Worm (Caenorhabditis elegans): ENCODE results near the gene Y26G10.6.
A peak's percentile ranks its signal among the peaks of the same experiment; 100 is the strongest.

The Y26G10.6 gene

ce11 chrV:17712349-17712748, 12.6 kb downstream of the Y26G10.6 start:
- TF ChIP-seq sma-9 (GFP tag; optimal IDR thresholded peaks at IDR 0.05) = no peak
- TF ChIP-seq sma-9 (tag; optimal IDR thresholded peaks at IDR 0.05) = no peak
- no peak for TF ChIP-seq blmp-1 (tag; optimal IDR thresholded peaks at IDR 0.05; ENCODE audit: insufficient read depth)
- TF ChIP-seq mbf-1 (tag; optimal IDR thresholded peaks at IDR 0.05) = no peak
- no peak for TF ChIP-seq ztf-1 (GFP tag; conservative IDR thresholded peaks at IDR 0.05)
- TF ChIP-seq ztf-4 (tag; optimal IDR thresholded peaks at IDR 0.05) = no peak
- no peak for TF ChIP-seq nhr-12 (tag; optimal IDR thresholded peaks at IDR 0.05)
- TF ChIP-seq lin-39 (tag; optimal IDR thresholded peaks at IDR 0.05) = no peak
- no peak for TF ChIP-seq mdl-1 (tag; optimal IDR thresholded peaks at IDR 0.05)
- no peak for TF ChIP-seq nhr-237 (tag; optimal IDR thresholded peaks at IDR 0.05)
- TF ChIP-seq egl-27 (tag; optimal IDR thresholded peaks at IDR 0.05) = no peak
- TF ChIP-seq nhr-11 (tag; optimal IDR thresholded peaks at IDR 0.05) = no peak
- no peak for TF ChIP-seq nhr-6 (tag; optimal IDR thresholded peaks at IDR 0.05)
- no peak for TF ChIP-seq fos-1 (tag; optimal IDR thresholded peaks at IDR 0.05)
- no peak for TF ChIP-seq nhr-129 (tag; optimal IDR thresholded peaks at IDR 0.05)
- no peak for TF ChIP-seq lsy-2 (tag; optimal IDR thresholded peaks at IDR 0.05)

- peak; percentile 51 for TF ChIP-seq gmeb-1 (tag; optimal IDR thresholded peaks at IDR 0.05)
- TF ChIP-seq fos-1 (tag; optimal IDR thresholded peaks at IDR 0.05) = peak; percentile 91
- TF ChIP-seq skn-1 (tag; optimal IDR thresholded peaks at IDR 0.05) = no peak
- no peak for TF ChIP-seq ztf-1 (GFP tag; conservative IDR thresholded peaks at IDR 0.05)
- peak; percentile 15 for TF ChIP-seq crh-2 (tag; optimal IDR thresholded peaks at IDR 0.05)
Observed at ce11 chrV:17714330-17714729, 14.6 kb downstream of the Y26G10.6 start, which contains the start of gene twk-33. twk-33 (minus strand) TSS chrV:17714377.

- TF ChIP-seq unc-55 (GFP tag; optimal IDR thresholded peaks at IDR 0.05) (no peak), nhr-6 (tag; optimal IDR thresholded peaks at IDR 0.05) (no peak), mdl-1 (tag; optimal IDR thresholded peaks at IDR 0.05) (no peak), sma-9 (GFP tag; optimal IDR thresholded peaks at IDR 0.05) (no peak), sma-9 (tag; optimal IDR thresholded peaks at IDR 0.05) (no peak), lin-13 (GFP tag; optimal IDR thresholded peaks at IDR 0.05) (no peak), dmd-4 (tag; optimal IDR thresholded peaks at IDR 0.05) (no peak), sem-4 (tag; optimal IDR thresholded peaks at IDR 0.05) (no peak), F13H6.1 (tag; optimal IDR thresholded peaks at IDR 0.05) (no peak), nhr-25 (tag; optimal IDR thresholded peaks at IDR 0.05) (no peak), unc-62 (GFP tag; optimal IDR thresholded peaks at IDR 0.05) (no peak), mbf-1 (tag; optimal IDR thresholded peaks at IDR 0.05) (no peak), alr-1 (tag; optimal IDR thresholded peaks at IDR 0.05) (no peak), nhr-23 (tag; optimal IDR thresholded peaks at IDR 0.05) (no peak), unc-39 (tag; optimal IDR thresholded peaks at IDR 0.05) (no peak), lin-39 (tag; optimal IDR thresholded peaks at IDR 0.05) (no peak), fos-1 (tag; optimal IDR thresholded peaks at IDR 0.05) (no peak), lsy-2 (tag; optimal IDR thresholded peaks at IDR 0.05) (no peak)
Observed at ce11 chrV:17718647-17719046, 18.9 kb downstream of the Y26G10.6 start, which contains the start of gene str-77. str-77 (plus strand) TSS chrV:17718947.

ce11 chrV:17721709-17722108, 21.9 kb downstream of the Y26G10.6 start:
- TF ChIP-seq nhr-129 (tag; optimal IDR thresholded peaks at IDR 0.05) = peak; percentile 28
- TF ChIP-seq gmeb-1 (tag; optimal IDR thresholded peaks at IDR 0.05) = peak; percentile 20
- peak; percentile 62 for TF ChIP-seq sma-9 (GFP tag; optimal IDR thresholded peaks at IDR 0.05)
- no peak for TF ChIP-seq sma-9 (tag; optimal IDR thresholded peaks at IDR 0.05)
- peak; percentile 75 for TF ChIP-seq fos-1 (tag; optimal IDR thresholded peaks at IDR 0.05)
- TF ChIP-seq sma-3 (GFP tag; optimal IDR thresholded peaks at IDR 0.05) = no peak

ce11 chrV:17722553-17722952, 22.8 kb downstream of the Y26G10.6 start:
- no peak for TF ChIP-seq unc-39 (tag; optimal IDR thresholded peaks at IDR 0.05)
- no peak for TF ChIP-seq zag-1 (tag; optimal IDR thresholded peaks at IDR 0.05)
- TF ChIP-seq lsy-2 (tag; optimal IDR thresholded peaks at IDR 0.05) = no peak
- no peak for TF ChIP-seq nhr-21 (tag; optimal IDR thresholded peaks at IDR 0.05)
- TF ChIP-seq nhr-23 (tag; optimal IDR thresholded peaks at IDR 0.05) = no peak
- TF ChIP-seq lin-13 (GFP tag; optimal IDR thresholded peaks at IDR 0.05) = no peak
- no peak for TF ChIP-seq crh-2 (tag; optimal IDR thresholded peaks at IDR 0.05)
- TF ChIP-seq mbf-1 (tag; optimal IDR thresholded peaks at IDR 0.05) = no peak
- no peak for TF ChIP-seq sem-4 (tag; optimal IDR thresholded peaks at IDR 0.05)
- TF ChIP-seq fos-1 (tag; optimal IDR thresholded peaks at IDR 0.05) = no peak
- TF ChIP-seq elt-3 (tag; optimal IDR thresholded peaks at IDR 0.05) = no peak
- no peak for TF ChIP-seq nhr-25 (tag; optimal IDR thresholded peaks at IDR 0.05)
- no peak for TF ChIP-seq nhr-6 (tag; optimal IDR thresholded peaks at IDR 0.05)
- no peak for TF ChIP-seq F13H6.1 (tag; optimal IDR thresholded peaks at IDR 0.05)
- TF ChIP-seq dmd-4 (tag; optimal IDR thresholded peaks at IDR 0.05) = no peak
- no peak for TF ChIP-seq nhr-237 (tag; optimal IDR thresholded peaks at IDR 0.05)
- TF ChIP-seq C34F6.9 (tag; optimal IDR thresholded peaks at IDR 0.05) = no peak
